Worm (Caenorhabditis elegans) whole organism, L4 larva: Measurements from ENCODE around the gene B0280.11.

Experiments
- aly-2 ChIP-seq: sonication (generic microtip); optimal IDR thresholded peaks from 2 replicates; lab custom pipeline; 2018; ENCODE audit warnings: missing biosample characterization, missing genetic modification characterization
- ama-1 ChIP-seq: fragments of 150-350 bp; optimal IDR thresholded peaks from 2 replicates; lab custom pipeline; 2014; ENCODE audit warnings: inconsistent platforms, mixed read lengths
- ceh-28 ChIP-seq: fragments of 150-350 bp; optimal IDR thresholded peaks from 2 replicates; lab custom pipeline; 2014; ENCODE audit warnings: missing biosample characterization, missing genetic modification reagents, missing genetic modification characterization
- ctbp-1 ChIP-seq: fragments of 200-800 bp; sonication (Bioruptor generic); IDR thresholded peaks from 2 replicates; pipeline ENCODE4 v1.3.6; 2022; ENCODE audit warnings: missing genetic modification reagents, missing genetic modification characterization, missing compliant biosample characterization
- lin-39 ChIP-seq: fragments of 150-350 bp; optimal IDR thresholded peaks from 2 replicates; lab custom pipeline; 2014; ENCODE audit warnings: missing biosample characterization, missing genetic modification reagents, missing genetic modification characterization
- nhr-25 ChIP-seq: sonication (generic microtip); optimal IDR thresholded peaks from 2 replicates; lab custom pipeline; 2017; ENCODE audit warnings: missing genetic modification characterization, mild to moderate bottlenecking, missing compliant biosample characterization, antibody characterized with exemption, moderate library complexity, borderline replicate concordance; ENCODE audit not compliant: insufficient read depth
- nhr-42 ChIP-seq: fragments of 200-800 bp; sonication (Bioruptor generic); IDR thresholded peaks from 2 replicates; pipeline ENCODE4 v1.3.6; 2022; ENCODE audit warnings: missing genetic modification characterization, missing compliant biosample characterization
- nhr-48 ChIP-seq: sonication (generic microtip); optimal IDR thresholded peaks from 2 replicates; lab custom pipeline; 2016; ENCODE audit warnings: mild to moderate bottlenecking, missing genetic modification characterization, missing compliant biosample characterization
- pqm-1 ChIP-seq: sonication (generic microtip); optimal IDR thresholded peaks from 2 replicates; lab custom pipeline; 2017; ENCODE audit warnings: missing biosample characterization, missing genetic modification characterization
- skn-1 ChIP-seq: fragments of 150-350 bp; optimal IDR thresholded peaks from 2 replicates; lab custom pipeline; 2014; ENCODE audit warnings: missing biosample characterization, missing genetic modification characterization
- snpc-4 ChIP-seq: fragments of 150-350 bp; optimal IDR thresholded peaks from 2 replicates; lab custom pipeline; 2014; ENCODE audit warnings: missing biosample characterization, missing genetic modification characterization
- tag-97 ChIP-seq: fragments of 200-800 bp; sonication (Bioruptor generic); IDR thresholded peaks from 2 replicates; pipeline ENCODE4 v1.3.6; 2022; ENCODE audit warnings: missing genetic modification characterization, missing compliant biosample characterization
- tra-1 ChIP-seq: fragments of 200-800 bp; sonication (Bioruptor generic); IDR thresholded peaks from 2 replicates; pipeline ENCODE4 v1.3.6; 2022; ENCODE audit warnings: missing genetic modification reagents, missing genetic modification characterization, missing compliant biosample characterization

ce11 chrIII:7100001-7100400 lies 38.1 kb downstream of the B0280.11 start, which contains the start of gene ZK418.11:
- TF ChIP-seq ama-1 (lab: Kevin White, UChicago), result no peak
- TF ChIP-seq nhr-48 (tag; lab: Kevin White, UChicago), result no peak
- no peak for TF ChIP-seq snpc-4 (tag; lab: Kevin White, UChicago)
- no peak for TF ChIP-seq ctbp-1 (GFP tag; lab: Robert Waterston, UW)
- no peak for TF ChIP-seq aly-2 (tag; lab: Kevin White, UChicago)
- TF ChIP-seq nhr-25 (tag; lab: Kevin White, UChicago), result no peak
- no peak for TF ChIP-seq lin-39 (tag; lab: Kevin White, UChicago)
- no peak for TF ChIP-seq skn-1
- TF ChIP-seq ceh-28 (tag; lab: Kevin White, UChicago), result no peak
- no peak for TF ChIP-seq pqm-1 (tag; lab: Kevin White, UChicago)
- TF ChIP-seq nhr-42 (GFP tag; lab: Robert Waterston, UW), result no peak
- no peak for TF ChIP-seq tra-1 (GFP tag; lab: Robert Waterston, UW)
- no peak for TF ChIP-seq tag-97
